Worm (Caenorhabditis elegans) whole organism, early embryonic: ENCODE results near the gene mdt-28.
"Not testable (repeated sequence)": the region's sequence is repeated elsewhere in the genome, so short reads cannot be mapped to it uniquely, and the experiment has no call there.

Experiments
- F13C5.2 ChIP-seq: sonication (generic microtip); optimal IDR thresholded peaks from 2 replicates; lab custom pipeline; 2017; ENCODE audit warnings: mild to moderate bottlenecking, missing genetic modification characterization, inconsistent platforms, missing compliant biosample characterization
- aly-1 ChIP-seq: sonication (generic microtip); optimal IDR thresholded peaks from 2 replicates; lab custom pipeline; 2016; ENCODE audit warnings: missing genetic modification characterization, missing compliant biosample characterization
- ama-1 ChIP-seq: fragments of 150-350 bp; optimal IDR thresholded peaks from 2 replicates; lab custom pipeline; 2014
- ets-7 ChIP-seq: sonication (generic microtip); optimal IDR thresholded peaks from 2 replicates; lab custom pipeline; 2016; ENCODE audit warnings: missing genotype, missing genetic modification characterization, missing compliant biosample characterization

- TF ChIP-seq aly-1; ama-1 (lab: Kevin White, UChicago); ets-7 (tag; lab: Kevin White, UChicago); F13C5.2 (tag; lab: Kevin White, UChicago): not testable (repeated sequence)
Measured at ce11 chrV:15590183-15590667, 15.0 kb upstream of the mdt-28 start, which contains the start of gene F28F8.7.
